Worm (Caenorhabditis elegans): Measurements from ENCODE around the gene osm-5.

osm-5 gene

ce11 chrX:3035972-3036379 is 51.9 kb downstream of the osm-5 start (continued):
- TF ChIP-seq ceh-8 (GFP tag; optimal IDR thresholded peaks at IDR 0.05) (peak; percentile 96), nhr-237 (tag; optimal IDR thresholded peaks at IDR 0.05) (peak; percentile 31), pax-3 (tag; optimal IDR thresholded peaks at IDR 0.05) (peak; percentile 81), dsc-1 (tag; optimal IDR thresholded peaks at IDR 0.05) (peak; percentile 98), nhr-71 (tag; optimal IDR thresholded peaks at IDR 0.05) (peak; percentile 95), nhr-19 (GFP tag; conservative IDR thresholded peaks at IDR 0.05) (peak; percentile 95), tlp-1 (tag; optimal IDR thresholded peaks at IDR 0.05) (no peak), unc-30 (tag; optimal IDR thresholded peaks at IDR 0.05) (no peak), skn-1 (tag; optimal IDR thresholded peaks at IDR 0.05) (peak; percentile 79), unc-130 (tag; optimal IDR thresholded peaks at IDR 0.05) (peak; percentile 72), ets-5 (GFP tag; IDR thresholded peaks at IDR 0.05) (no peak), elt-3 (tag; optimal IDR thresholded peaks at IDR 0.05) (peak in 3 of 6 experiments; percentile 14 to 94 (median 51)), aha-1 (tag; optimal IDR thresholded peaks at IDR 0.05) (no peak), pqm-1 (tag; optimal IDR thresholded peaks at IDR 0.05) (no peak), lin-39 (tag; optimal IDR thresholded peaks at IDR 0.05) (peak; percentile 87), mep-1 (tag; optimal IDR thresholded peaks at IDR 0.05) (peak; percentile 86), unc-86 (tag; optimal IDR thresholded peaks at IDR 0.05) (peak; percentile 87), C16A3.4 (tag; optimal IDR thresholded peaks at IDR 0.05) (peak; percentile 90), zag-1 (tag; optimal IDR thresholded peaks at IDR 0.05) (no peak), jun-1 (tag; optimal IDR thresholded peaks at IDR 0.05) (peak; percentile 90), blmp-1 (tag; optimal IDR thresholded peaks at IDR 0.05) (no peak), fkh-8 (tag; optimal IDR thresholded peaks at IDR 0.05) (peak; percentile 91), grh-1 (GFP tag; IDR thresholded peaks at IDR 0.05) (peak; percentile 83), irx-1 (tag; optimal IDR thresholded peaks at IDR 0.05) (peak; percentile 92), egl-13 (tag; optimal IDR thresholded peaks at IDR 0.05) (peak; percentile 92), sox-4 (tag; optimal IDR thresholded peaks at IDR 0.05) (peak; percentile 87), dpl-1 (GFP tag; optimal IDR thresholded peaks at IDR 0.05) (peak; percentile 10 to 49 (median 46)), lin-14 (GFP tag; optimal IDR thresholded peaks at IDR 0.05) (peak; percentile 92), snu-23 (GFP tag; optimal IDR thresholded peaks at IDR 0.05) (peak; percentile 98), nhr-84 (tag; optimal IDR thresholded peaks at IDR 0.05) (no peak), hlh-17 (GFP tag; optimal IDR thresholded peaks at IDR 0.05; ENCODE audit: borderline replicate concordance) (no peak), F16B12.6 (tag; optimal IDR thresholded peaks at IDR 0.05) (no peak), sup-37 (GFP tag; optimal IDR thresholded peaks at IDR 0.05) (peak; percentile 68), lin-13 (GFP tag; optimal IDR thresholded peaks at IDR 0.05) (peak; percentile 84), nhr-85 (tag) (peak; percentile 92), ceh-88 (GFP tag; IDR thresholded peaks at IDR 0.05) (peak; percentile 93), efl-1 (optimal IDR thresholded peaks at IDR 0.05) (peak; percentile 53 to 59), efl-1 (GFP tag; optimal IDR thresholded peaks at IDR 0.05 in 1 of 2) (peak; percentile 19 to 95), ces-1 (GFP tag; optimal IDR thresholded peaks at IDR 0.05) (no peak), lin-15B (tag; optimal IDR thresholded peaks at IDR 0.05) (no peak), nhr-11 (tag; optimal IDR thresholded peaks at IDR 0.05) (peak; percentile 64)

- peak; percentile 20 for TF ChIP-seq lin-14 (GFP tag; optimal IDR thresholded peaks at IDR 0.05)
- TF ChIP-seq hlh-4 (tag; optimal IDR thresholded peaks at IDR 0.05): no peak
- TF ChIP-seq ces-1 (GFP tag; optimal IDR thresholded peaks at IDR 0.05): peak; percentile 15
Measured at ce11 chrX:3040021-3040420, 56.0 kb downstream of the osm-5 start.

ce11 chrX:3040609-3041008 is 56.5 kb downstream of the osm-5 start:
- TF ChIP-seq efl-1 (optimal IDR thresholded peaks at IDR 0.05): no peak
- TF ChIP-seq efl-1 (GFP tag; optimal IDR thresholded peaks at IDR 0.05 in 1 of 2): peak in 1 of 2 experiments; percentile 72
- no peak for TF ChIP-seq mdl-1 (tag; optimal IDR thresholded peaks at IDR 0.05)
- no peak for TF ChIP-seq unc-62 (GFP tag; optimal IDR thresholded peaks at IDR 0.05)
- peak; percentile 62 for TF ChIP-seq lin-14 (GFP tag; optimal IDR thresholded peaks at IDR 0.05)
- peak; percentile 6 for TF ChIP-seq rnt-1 (tag; optimal IDR thresholded peaks at IDR 0.05)
- no peak for TF ChIP-seq unc-98 (GFP tag; IDR thresholded peaks at IDR 0.05)
- TF ChIP-seq zag-1 (tag; optimal IDR thresholded peaks at IDR 0.05): no peak
- no peak for TF ChIP-seq mab-9 (GFP tag; IDR thresholded peaks at IDR 0.05)
- TF ChIP-seq efl-3 (GFP tag; optimal IDR thresholded peaks at IDR 0.05): no peak

Data from whole organism, L1 larva.